Fruit fly (Drosophila melanogaster): ENCODE measurements around the gene CG8925.

Gene CG8925

DNA sequence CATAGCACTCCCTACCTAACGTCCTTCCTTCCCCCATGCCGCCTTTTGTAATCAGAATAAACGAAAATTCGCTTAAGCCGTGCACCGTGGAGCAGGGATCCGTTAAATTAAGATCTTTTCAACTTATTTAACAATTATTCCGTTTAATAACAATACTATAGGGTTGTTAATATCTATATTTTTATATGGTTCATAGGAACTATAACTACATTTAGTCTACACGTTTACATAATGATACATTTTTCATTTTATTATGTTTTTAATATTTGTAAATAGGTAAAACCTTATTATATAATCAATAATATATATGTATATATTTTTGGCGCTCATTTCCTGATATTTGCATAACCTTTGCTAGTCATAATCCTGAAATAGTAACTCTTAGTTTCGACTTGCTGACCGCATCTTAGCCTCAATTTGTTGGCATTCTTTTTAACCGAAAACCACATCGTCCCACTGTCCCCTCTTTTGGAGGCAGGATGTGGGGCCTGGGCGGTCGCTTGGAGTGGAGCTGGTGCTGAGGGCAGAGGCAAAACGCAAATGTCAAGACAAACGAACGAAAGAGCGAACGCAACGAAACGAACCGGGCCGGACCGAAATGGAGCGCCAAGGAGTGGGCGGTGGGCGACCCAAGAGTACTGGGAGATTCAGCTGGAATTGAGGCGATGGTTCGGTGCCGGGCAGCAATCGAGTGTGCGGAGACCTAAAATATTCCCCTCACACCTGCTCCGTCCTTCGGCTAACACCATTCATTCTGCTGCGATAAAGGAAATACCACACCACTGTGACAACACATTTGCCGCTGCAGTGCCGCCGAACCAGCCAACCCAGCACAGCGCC lies 38.1 kb downstream of the CG8925 start (continued):
- no peak for TF ChIP-seq CG15336 (GFP tag; IDR thresholded peaks at IDR 0.05)
- peak; percentile 73 for TF ChIP-seq CG6276 (GFP tag; optimal IDR thresholded peaks at IDR 0.05)
- TF ChIP-seq Met (GFP tag; optimal IDR thresholded peaks at IDR 0.05), result peak; percentile 74
- TF ChIP-seq CG8319 (GFP tag; optimal IDR thresholded peaks at IDR 0.05), result peak; percentile 26
- TF ChIP-seq Hr39 (GFP tag; optimal IDR thresholded peaks at IDR 0.05), result peak; percentile 49
- TF ChIP-seq CG1621 (tag; optimal IDR thresholded peaks at IDR 0.05), result no peak
- TF ChIP-seq fkh (GFP tag; optimal IDR thresholded peaks at IDR 0.05), result no peak
- peak; percentile 39 for TF ChIP-seq fd85E (GFP tag; optimal IDR thresholded peaks at IDR 0.05)
- peak; percentile 65 for TF ChIP-seq lz (GFP tag; optimal IDR thresholded peaks at IDR 0.05)
- TF ChIP-seq Eip93F (GFP tag; optimal IDR thresholded peaks at IDR 0.05), result peak; percentile 16
- peak; percentile 44 to 75 for TF ChIP-seq salr (GFP tag; optimal IDR thresholded peaks at IDR 0.05)
- TF ChIP-seq CG11902 (GFP tag; optimal IDR thresholded peaks at IDR 0.05), result peak; percentile 65
- peak; percentile 69 for TF ChIP-seq net (GFP tag; optimal IDR thresholded peaks at IDR 0.05)
- TF ChIP-seq CG11294 (GFP tag; IDR thresholded peaks at IDR 0.05), result no peak
- peak; percentile 62 for TF ChIP-seq topi (GFP tag; optimal IDR thresholded peaks at IDR 0.05)
- peak; percentile 87 for TF ChIP-seq CG10631 (GFP tag; optimal IDR thresholded peaks at IDR 0.05)
- TF ChIP-seq cyc (GFP tag; optimal IDR thresholded peaks at IDR 0.05), result peak; percentile 54
- TF ChIP-seq CG9139 (GFP tag; optimal IDR thresholded peaks at IDR 0.05), result peak; percentile 67
- TF ChIP-seq eg (GFP tag; IDR thresholded peaks at IDR 0.05), result peak; percentile 32; the same call in 2 of the 3 replicates
- peak; percentile 66 for TF ChIP-seq Smox (GFP tag; optimal IDR thresholded peaks at IDR 0.05)
- TF ChIP-seq Ets21C (GFP tag; optimal IDR thresholded peaks at IDR 0.05), result peak; percentile 46
- peak; percentile 89 for TF ChIP-seq CG3032 (tag; optimal IDR thresholded peaks at IDR 0.05)
- TF ChIP-seq Hr38 (GFP tag; optimal IDR thresholded peaks at IDR 0.05), result no peak
- TF ChIP-seq Blimp-1 (GFP tag; optimal IDR thresholded peaks at IDR 0.05), result peak; percentile 59
- TF ChIP-seq CG32006 (GFP tag; optimal IDR thresholded peaks at IDR 0.05), result peak; percentile 87
- peak; percentile 87 for TF ChIP-seq svp (GFP tag)
- TF ChIP-seq fd59A (GFP tag; optimal IDR thresholded peaks at IDR 0.05), result peak; percentile 76

- peak; percentile 79 for TF ChIP-seq svp (GFP tag)
- peak; percentile 68 for TF ChIP-seq CG10631 (GFP tag; optimal IDR thresholded peaks at IDR 0.05)
- TF ChIP-seq net (GFP tag; optimal IDR thresholded peaks at IDR 0.05), result peak; percentile 45
- TF ChIP-seq acj6 (GFP tag; optimal IDR thresholded peaks at IDR 0.05), result peak; percentile 61
- TF ChIP-seq CG11294 (GFP tag; IDR thresholded peaks at IDR 0.05), result no peak
- TF ChIP-seq CG7368 (GFP tag; optimal IDR thresholded peaks at IDR 0.05), result no peak
- TF ChIP-seq fkh (GFP tag; optimal IDR thresholded peaks at IDR 0.05), result no peak
- TF ChIP-seq Eip75B (GFP tag; optimal IDR thresholded peaks at IDR 0.05), result peak; percentile 14
- no peak for TF ChIP-seq CG6792 (GFP tag; optimal IDR thresholded peaks at IDR 0.05)
- TF ChIP-seq CG8319 (GFP tag; optimal IDR thresholded peaks at IDR 0.05), result no peak
- TF ChIP-seq Met (GFP tag; optimal IDR thresholded peaks at IDR 0.05), result peak; percentile 55
- TF ChIP-seq fd85E (GFP tag; optimal IDR thresholded peaks at IDR 0.05), result no peak
- TF ChIP-seq CG3032 (tag; optimal IDR thresholded peaks at IDR 0.05), result peak; percentile 69
- no peak for TF ChIP-seq vri (GFP tag; optimal IDR thresholded peaks at IDR 0.05)
- peak; percentile 43 for TF ChIP-seq CG31627 (GFP tag; optimal IDR thresholded peaks at IDR 0.05)
- no peak for TF ChIP-seq dac (GFP tag; optimal IDR thresholded peaks at IDR 0.05)
- peak; percentile 44 for TF ChIP-seq CG10669 (GFP tag; optimal IDR thresholded peaks at IDR 0.05)
- peak; percentile 50 for TF ChIP-seq pdm3 (GFP tag; optimal IDR thresholded peaks at IDR 0.05)
- peak; percentile 46 for TF ChIP-seq spab (GFP tag; optimal IDR thresholded peaks at IDR 0.05)
- TF ChIP-seq Eip78C (GFP tag), result peak; percentile 91
- TF ChIP-seq dsx (GFP tag; optimal IDR thresholded peaks at IDR 0.05; ENCODE audit: poor library complexity, severe bottlenecking), result no peak
- TF ChIP-seq CG34406 (GFP tag; optimal IDR thresholded peaks at IDR 0.05), result no peak
- TF ChIP-seq CG1621 (tag; optimal IDR thresholded peaks at IDR 0.05), result peak; percentile 63
- peak; percentile 23 for TF ChIP-seq cyc (GFP tag; optimal IDR thresholded peaks at IDR 0.05)
- TF ChIP-seq Sox15 (GFP tag; optimal IDR thresholded peaks at IDR 0.05), result no peak
- peak; percentile 43 for TF ChIP-seq Ets96B (tag; optimal IDR thresholded peaks at IDR 0.05)
- peak; percentile 10 for TF ChIP-seq Sox102F (GFP tag; optimal IDR thresholded peaks at IDR 0.05)
- peak; percentile 45 for TF ChIP-seq Smox (GFP tag; optimal IDR thresholded peaks at IDR 0.05)
- peak; percentile 58 for TF ChIP-seq fd59A (GFP tag; optimal IDR thresholded peaks at IDR 0.05)
- peak; percentile 38 for TF ChIP-seq Hr39 (GFP tag; optimal IDR thresholded peaks at IDR 0.05)
- TF ChIP-seq achi (GFP tag; optimal IDR thresholded peaks at IDR 0.05), result no peak
- TF ChIP-seq lz (GFP tag; optimal IDR thresholded peaks at IDR 0.05), result peak; percentile 41
- TF ChIP-seq CG6854 (GFP tag; optimal IDR thresholded peaks at IDR 0.05), result peak; percentile 69
- TF ChIP-seq topi (GFP tag; optimal IDR thresholded peaks at IDR 0.05), result peak; percentile 68
Measured at dm6 chr3R:16210808-16211578, 39.2 kb downstream of the CG8925 start.
